Worm (Caenorhabditis elegans) whole organism, L4/young adult: ENCODE results near the gene T02H6.7.

ENCODE experiments used
- W03F9.2 ChIP-seq: fragments of 150-350 bp; optimal IDR thresholded peaks from 2 replicates; lab custom pipeline; 2014; ENCODE audit warnings: missing biosample characterization, missing genetic modification characterization
- dao-5 ChIP-seq: sonication (generic microtip); optimal IDR thresholded peaks from 2 replicates; lab custom pipeline; 2016; ENCODE audit warnings: missing genotype, missing genetic modification characterization, moderate library complexity, missing compliant biosample characterization
- him-1 ChIP-seq: sonication (generic microtip); optimal IDR thresholded peaks from 2 replicates; lab custom pipeline; 2016; ENCODE audit warnings: missing genotype, missing genetic modification reagents, missing genetic modification characterization, missing compliant biosample characterization

ce11 chrII:658369-658768 is 24.1 kb upstream of the T02H6.7 start, which contains the start of gene sdz-24:
- no peak for TF ChIP-seq W03F9.2 (tag; lab: Kevin White, UChicago)
- no peak for TF ChIP-seq him-1
- TF ChIP-seq dao-5 (tag; lab: Kevin White, UChicago) = no peak
